Worm (Caenorhabditis elegans): ENCODE results near the gene F07A11.4.

Gene F07A11.4

ce11 chrII:11564127-11564526 is 36.7 kb upstream of the F07A11.4 start, which contains the start of gene F54D5.15:
F54D5.15 (minus strand) TSS chrII:11564227.
- no peak for TF ChIP-seq gmeb-2 (tag; optimal IDR thresholded peaks at IDR 0.05)
- no peak for TF ChIP-seq sox-4 (tag; optimal IDR thresholded peaks at IDR 0.05)
- TF ChIP-seq unc-42 (tag; optimal IDR thresholded peaks at IDR 0.05) = no peak
- no peak for TF ChIP-seq fax-1 (tag; optimal IDR thresholded peaks at IDR 0.05)
- TF ChIP-seq syd-9 (tag; optimal IDR thresholded peaks at IDR 0.05) = no peak
- no peak for TF ChIP-seq ztf-16 (tag; optimal IDR thresholded peaks at IDR 0.05)
- TF ChIP-seq K02D7.2 (tag; optimal IDR thresholded peaks at IDR 0.05) = no peak
- TF ChIP-seq nhr-232 (tag; optimal IDR thresholded peaks at IDR 0.05) = no peak
- no peak for TF ChIP-seq elt-4 (tag; optimal IDR thresholded peaks at IDR 0.05)
- TF ChIP-seq pha-2 (tag; optimal IDR thresholded peaks at IDR 0.05) = no peak
- no peak for TF ChIP-seq ets-4 (tag; optimal IDR thresholded peaks at IDR 0.05)
- no peak for TF ChIP-seq ama-1 (optimal IDR thresholded peaks at IDR 0.05)
- TF ChIP-seq unc-3 (GFP tag; conservative IDR thresholded peaks at IDR 0.05) = no peak
- TF ChIP-seq unc-3 (tag; optimal IDR thresholded peaks at IDR 0.05) = no peak
- TF ChIP-seq hlh-13 (GFP tag; optimal IDR thresholded peaks at IDR 0.05) = no peak
- TF ChIP-seq pat-9 (tag; optimal IDR thresholded peaks at IDR 0.05) = no peak
- TF ChIP-seq sdc-2 (tag; optimal IDR thresholded peaks at IDR 0.05) = no peak
- no peak for TF ChIP-seq elt-2 (tag; optimal IDR thresholded peaks at IDR 0.05)
- TF ChIP-seq madf-2 (tag; optimal IDR thresholded peaks at IDR 0.05) = no peak

ce11 chrII:11566970-11567711 is 33.7 kb upstream of the F07A11.4 start, which contains the start of gene F54D5.5:
F54D5.5 (minus strand) TSS chrII:11567020.
- no peak for TF ChIP-seq K09A11.1 (tag; optimal IDR thresholded peaks at IDR 0.05; ENCODE audit: insufficient read depth)
- no peak for TF ChIP-seq hlh-6 (tag; optimal IDR thresholded peaks at IDR 0.05)
- TF ChIP-seq npax-4 (tag; optimal IDR thresholded peaks at IDR 0.05) = no peak
- TF ChIP-seq syd-9 (tag; optimal IDR thresholded peaks at IDR 0.05) = no peak
- TF ChIP-seq pros-1 (tag; optimal IDR thresholded peaks at IDR 0.05) = peak; percentile 17
- no peak for TF ChIP-seq dve-1 (tag; optimal IDR thresholded peaks at IDR 0.05)
- no peak for TF ChIP-seq pha-4 (tag; optimal IDR thresholded peaks at IDR 0.05)
- TF ChIP-seq hlh-13 (GFP tag; optimal IDR thresholded peaks at IDR 0.05) = no peak
- peak; percentile 66 for TF ChIP-seq ref-2 (tag; optimal IDR thresholded peaks at IDR 0.05)
- TF ChIP-seq rnt-1 (tag; optimal IDR thresholded peaks at IDR 0.05) = peak; percentile 58
- TF ChIP-seq tbx-2 (tag; optimal IDR thresholded peaks at IDR 0.05) = peak; percentile 77
- no peak for TF ChIP-seq K02D7.2 (tag; optimal IDR thresholded peaks at IDR 0.05)
- TF ChIP-seq C08G9.2 (tag; optimal IDR thresholded peaks at IDR 0.05) = no peak
- TF ChIP-seq eyg-1 (tag; optimal IDR thresholded peaks at IDR 0.05) = no peak
- peak; percentile 76 for TF ChIP-seq ceh-14 (tag; optimal IDR thresholded peaks at IDR 0.05)
- TF ChIP-seq madf-2 (tag; optimal IDR thresholded peaks at IDR 0.05) = no peak
- no peak for TF ChIP-seq sox-4 (tag; optimal IDR thresholded peaks at IDR 0.05)
- TF ChIP-seq elt-4 (tag; optimal IDR thresholded peaks at IDR 0.05) = no peak
- TF ChIP-seq elt-2 (tag; optimal IDR thresholded peaks at IDR 0.05) = no peak
- no peak for TF ChIP-seq fkh-10 (GFP tag; optimal IDR thresholded peaks at IDR 0.05)
- no peak for TF ChIP-seq pqm-1 (tag; optimal IDR thresholded peaks at IDR 0.05)
- no peak for TF ChIP-seq ceh-2 (tag; optimal IDR thresholded peaks at IDR 0.05)
- no peak for TF ChIP-seq ztf-16 (tag; optimal IDR thresholded peaks at IDR 0.05)
- TF ChIP-seq dmd-4 (tag; optimal IDR thresholded peaks at IDR 0.05; ENCODE audit: borderline replicate concordance) = peak; percentile 33
- no peak for TF ChIP-seq pax-1 (tag; optimal IDR thresholded peaks at IDR 0.05)
- no peak for TF ChIP-seq fax-1 (tag; optimal IDR thresholded peaks at IDR 0.05)
- no peak for TF ChIP-seq unc-55 (GFP tag; optimal IDR thresholded peaks at IDR 0.05)
- no peak for TF ChIP-seq ceh-30 (tag; optimal IDR thresholded peaks at IDR 0.05)
- no peak for TF ChIP-seq ahr-1 (tag; optimal IDR thresholded peaks at IDR 0.05)
- no peak for TF ChIP-seq Y22D7AL.16 (tag; optimal IDR thresholded peaks at IDR 0.05)
- peak; percentile 34 for TF ChIP-seq sdc-2 (tag; optimal IDR thresholded peaks at IDR 0.05)
- TF ChIP-seq ttx-3 (tag; optimal IDR thresholded peaks at IDR 0.05) = no peak
- no peak for TF ChIP-seq ceh-9 (tag; optimal IDR thresholded peaks at IDR 0.05)
- TF ChIP-seq ama-1 (optimal IDR thresholded peaks at IDR 0.05) = no peak
- TF ChIP-seq ceh-31 (tag; optimal IDR thresholded peaks at IDR 0.05) = peak; percentile 89
- TF ChIP-seq ets-4 (tag; optimal IDR thresholded peaks at IDR 0.05) = no peak
- no peak for TF ChIP-seq lim-6 (tag; optimal IDR thresholded peaks at IDR 0.05)
- no peak for TF ChIP-seq ceh-19 (GFP tag; optimal IDR thresholded peaks at IDR 0.05)
- TF ChIP-seq gmeb-2 (tag; optimal IDR thresholded peaks at IDR 0.05) = no peak
- no peak for TF ChIP-seq nhr-232 (tag; optimal IDR thresholded peaks at IDR 0.05)
- no peak for TF ChIP-seq hlh-8 (tag; optimal IDR thresholded peaks at IDR 0.05)
- no peak for TF ChIP-seq lin-11 (tag; optimal IDR thresholded peaks at IDR 0.05)
- no peak for TF ChIP-seq unc-3 (GFP tag; conservative IDR thresholded peaks at IDR 0.05)
- TF ChIP-seq unc-3 (tag; optimal IDR thresholded peaks at IDR 0.05) = no peak
- TF ChIP-seq unc-86 (tag; optimal IDR thresholded peaks at IDR 0.05) = no peak
- no peak for TF ChIP-seq nhr-11 (tag; optimal IDR thresholded peaks at IDR 0.05)
